Worm (Caenorhabditis elegans) whole organism, young adult: Measurements from ENCODE around the gene msp-33.

ENCODE experiments used
- B0261.1 ChIP-seq: sonication (generic microtip); optimal IDR thresholded peaks from 2 replicates; lab custom pipeline; 2016; ENCODE audit warnings: mild to moderate bottlenecking, missing genetic modification characterization, moderate library complexity, missing compliant biosample characterization
- B0336.3 ChIP-seq: fragments of 200-800 bp; sonication (Bioruptor generic); IDR thresholded peaks from 2 replicates; pipeline ENCODE4 v1.3.6; 2022; ENCODE audit warnings: missing genetic modification characterization, missing compliant biosample characterization
- C17E4.6 ChIP-seq: fragments of 200-800 bp; sonication (Bioruptor generic); IDR thresholded peaks from 2 replicates; pipeline ENCODE4 v1.3.6; 2022; ENCODE audit warnings: missing genetic modification reagents, missing genetic modification characterization, missing compliant biosample characterization
- F33H1.4 ChIP-seq: fragments of 200-800 bp; sonication (Bioruptor generic); IDR thresholded peaks from 2 replicates; pipeline ENCODE4 v1.3.6; 2022; ENCODE audit warnings: missing genetic modification reagents, missing genetic modification characterization, missing compliant biosample characterization
- F37B4.10 ChIP-seq: fragments of 200-800 bp; sonication (Bioruptor generic); IDR thresholded peaks from 2 replicates; pipeline ENCODE4 v1.3.6; 2022; ENCODE audit warnings: missing genetic modification characterization, missing compliant biosample characterization
- Y53F4B.3 ChIP-seq: fragments of 200-800 bp; sonication (Bioruptor generic); IDR thresholded peaks from 2 replicates; pipeline ENCODE4 v1.3.6; 2022; ENCODE audit warnings: missing genetic modification reagents, missing genetic modification characterization, missing compliant biosample characterization
- Y56A3A.18 ChIP-seq: fragments of 200-800 bp; sonication (Bioruptor generic); IDR thresholded peaks from 2 replicates; pipeline ENCODE4 v1.3.6; 2022; ENCODE audit warnings: missing genetic modification reagents, missing genetic modification characterization, missing compliant biosample characterization
- Y95B8A.8 ChIP-seq: fragments of 200-800 bp; sonication (Bioruptor generic); IDR thresholded peaks from 2 replicates; pipeline ENCODE4 v1.3.6; 2022; ENCODE audit warnings: missing genetic modification reagents, missing genetic modification characterization, missing compliant biosample characterization
- attf-5 ChIP-seq: fragments of 200-800 bp; sonication (Bioruptor generic); optimal IDR thresholded peaks from 2 replicates; lab custom pipeline; 2018; ENCODE audit warnings: mild to moderate bottlenecking, missing genetic modification characterization, missing compliant biosample characterization
- cebp-1 ChIP-seq, 2 experiments: fragments of 200-800 bp in 1 of 2; sonication (Bioruptor generic) in 1 of 2; sonication (generic microtip) in 1 of 2; IDR thresholded peaks in 1 of 2; optimal IDR thresholded peaks in 1 of 2; 2 replicates each; pipeline versions ENCODE4 v1.3.6 to Lab custom; 2017 to 2022; ENCODE audit warnings: missing compliant biosample characterization in 2 of 2, missing genetic modification characterization in 2 of 2, mild to moderate bottlenecking in 1 of 2, missing genetic modification reagents in 1 of 2, moderate library complexity in 1 of 2
- ceh-27 ChIP-seq: fragments of 200-800 bp; sonication (Bioruptor generic); optimal IDR thresholded peaks from 2 replicates; lab custom pipeline; 2018; ENCODE audit warnings: mild to moderate bottlenecking, missing genetic modification characterization, moderate library complexity, missing compliant biosample characterization
- ceh-40 ChIP-seq: fragments of 200-800 bp; sonication (Bioruptor generic); IDR thresholded peaks from 2 replicates; pipeline ENCODE4 v1.3.6; 2022; ENCODE audit warnings: missing genetic modification characterization, missing compliant biosample characterization
- ceh-58 ChIP-seq: fragments of 200-800 bp; sonication (Bioruptor generic); IDR thresholded peaks from 2 replicates; pipeline ENCODE4 v1.3.6; 2022; ENCODE audit warnings: missing genetic modification characterization, missing compliant biosample characterization
- chd-7 ChIP-seq: sonication (generic microtip); optimal IDR thresholded peaks from 2 replicates; lab custom pipeline; 2016; ENCODE audit warnings: mild to moderate bottlenecking, missing genetic modification characterization, moderate library complexity, missing compliant biosample characterization
- die-1 ChIP-seq: sonication (generic microtip); optimal IDR thresholded peaks from 2 replicates; lab custom pipeline; 2016; ENCODE audit warnings: missing genotype, mild to moderate bottlenecking, missing genetic modification characterization, missing compliant biosample characterization
- dpff-1 ChIP-seq: sonication (generic microtip); optimal IDR thresholded peaks from 2 replicates; lab custom pipeline; 2017; ENCODE audit warnings: mild to moderate bottlenecking, missing genetic modification characterization, missing compliant biosample characterization
- efl-1 ChIP-seq: fragments of 150-350 bp; optimal IDR thresholded peaks from 2 replicates; lab custom pipeline; 2014; ENCODE audit warnings: missing biosample characterization, missing genetic modification reagents, missing genetic modification characterization
- egl-18 ChIP-seq: fragments of 200-800 bp; sonication (Bioruptor generic); IDR thresholded peaks from 2 replicates; pipeline ENCODE4 v1.3.6; 2022; ENCODE audit warnings: missing genetic modification reagents, missing genetic modification characterization, missing compliant biosample characterization
- egl-44 ChIP-seq: fragments of 200-800 bp; sonication (Bioruptor generic); IDR thresholded peaks from 2 replicates; pipeline ENCODE4 v1.3.6; 2022; ENCODE audit warnings: missing genetic modification reagents, missing genetic modification characterization, missing compliant biosample characterization
- ets-4 ChIP-seq: fragments of 200-800 bp; sonication (Bioruptor generic); optimal IDR thresholded peaks from 2 replicates; lab custom pipeline; 2018; ENCODE audit warnings: mild to moderate bottlenecking, missing genetic modification characterization, missing compliant biosample characterization
- gei-17 ChIP-seq: fragments of 200-800 bp; sonication (Bioruptor generic); optimal IDR thresholded peaks from 2 replicates; lab custom pipeline; 2018; ENCODE audit warnings: mild to moderate bottlenecking, missing genetic modification characterization, missing compliant biosample characterization
- him-1 ChIP-seq: sonication (generic microtip); optimal IDR thresholded peaks from 2 replicates; lab custom pipeline; 2016; ENCODE audit warnings: missing genotype, missing genetic modification reagents, missing genetic modification characterization, missing compliant biosample characterization
- hlh-12 ChIP-seq: sonication (generic microtip); optimal IDR thresholded peaks from 2 replicates; lab custom pipeline; 2016; ENCODE audit warnings: missing genetic modification characterization, missing compliant biosample characterization
- hsf-1 ChIP-seq: fragments of 200-800 bp; sonication (Bioruptor generic); IDR thresholded peaks from 2 replicates; pipeline ENCODE4 v1.3.6; 2022; ENCODE audit warnings: missing genetic modification reagents, missing genetic modification characterization, missing compliant biosample characterization
- lin-26 ChIP-seq: fragments of 200-800 bp; sonication (Bioruptor generic); IDR thresholded peaks from 2 replicates; pipeline ENCODE4 v1.3.6; 2022; ENCODE audit warnings: missing genetic modification reagents, missing genetic modification characterization, missing compliant biosample characterization
- lin-35 ChIP-seq, 3 experiments: fragments of 150-350 bp in 2 of 3; sonication (generic microtip) in 1 of 3; optimal IDR thresholded peaks; 2 replicates each; lab custom pipeline; 2014 to 2018; ENCODE audit warnings: missing biosample characterization in 3 of 3, missing genetic modification characterization in 3 of 3, missing genetic modification reagents in 3 of 3
- lin-40 ChIP-seq: sonication (generic microtip); optimal IDR thresholded peaks from 2 replicates; lab custom pipeline; 2016; ENCODE audit warnings: missing genetic modification characterization, mild to moderate bottlenecking, missing compliant biosample characterization, missing genotype, missing genetic modification reagents
- lin-54 ChIP-seq: fragments of 200-800 bp; sonication (Bioruptor generic); optimal IDR thresholded peaks from 2 replicates; lab custom pipeline; 2018; ENCODE audit warnings: mild to moderate bottlenecking, missing genetic modification characterization, missing compliant biosample characterization
- lir-1 ChIP-seq: fragments of 200-800 bp; sonication (Bioruptor generic); conservative IDR thresholded peaks from 2 replicates; pipeline ENCODE4 v1.3.6; 2022; ENCODE audit warnings: missing genetic modification reagents, missing genetic modification characterization, missing compliant biosample characterization
- lsl-1 ChIP-seq: fragments of 200-800 bp; sonication (Bioruptor generic); optimal IDR thresholded peaks from 2 replicates; lab custom pipeline; 2018; ENCODE audit warnings: mild to moderate bottlenecking, missing genetic modification characterization, moderate library complexity, missing compliant biosample characterization
- mcd-1 ChIP-seq: fragments of 200-800 bp; sonication (Bioruptor generic); IDR thresholded peaks from 2 replicates; pipeline ENCODE4 v1.3.6; 2022; ENCODE audit warnings: missing genetic modification reagents, missing genetic modification characterization, missing compliant biosample characterization
- mel-28 ChIP-seq: sonication (generic microtip); optimal IDR thresholded peaks from 2 replicates; lab custom pipeline; 2016; ENCODE audit warnings: borderline replicate concordance, mild to moderate bottlenecking, missing genetic modification characterization, missing compliant biosample characterization
- mes-4 ChIP-seq: sonication (generic microtip); optimal IDR thresholded peaks from 2 replicates; lab custom pipeline; 2016; ENCODE audit warnings: missing genotype, missing genetic modification characterization, missing compliant biosample characterization
- nfyb-1 ChIP-seq: fragments of 200-800 bp; sonication (Bioruptor generic); IDR thresholded peaks from 2 replicates; pipeline ENCODE4 v1.3.6; 2022; ENCODE audit warnings: missing genetic modification reagents, missing genetic modification characterization, missing compliant biosample characterization
- nhr-179 ChIP-seq: sonication (generic microtip); optimal IDR thresholded peaks from 2 replicates; lab custom pipeline; 2016; ENCODE audit warnings: mild to moderate bottlenecking, missing genetic modification characterization, missing compliant biosample characterization
- sea-2 ChIP-seq: fragments of 200-800 bp; sonication (Bioruptor generic); IDR thresholded peaks from 2 replicates; pipeline ENCODE4 v1.3.6; 2022; ENCODE audit warnings: missing genetic modification characterization, missing compliant biosample characterization
- snpc-1.1 ChIP-seq: sonication (generic microtip); optimal IDR thresholded peaks from 2 replicates; lab custom pipeline; 2017; ENCODE audit warnings: missing genetic modification characterization, mild to moderate bottlenecking, missing compliant biosample characterization, antibody characterized with exemption, moderate library complexity, missing genotype, missing genetic modification reagents; ENCODE audit not compliant: insufficient read depth
- snpc-1.3 ChIP-seq: sonication (generic microtip); optimal IDR thresholded peaks from 2 replicates; lab custom pipeline; 2017; ENCODE audit warnings: missing genetic modification characterization, mild to moderate bottlenecking, missing compliant biosample characterization, antibody characterized with exemption, moderate library complexity, missing genotype, missing genetic modification reagents; ENCODE audit not compliant: insufficient read depth
- somi-1 ChIP-seq: fragments of 200-800 bp; sonication (Bioruptor generic); optimal IDR thresholded peaks from 2 replicates; lab custom pipeline; 2018; ENCODE audit warnings: mild to moderate bottlenecking, missing genetic modification characterization, missing compliant biosample characterization
- tbp1 ChIP-seq: fragments of 200-800 bp; sonication (Bioruptor generic); optimal IDR thresholded peaks from 2 replicates; lab custom pipeline; 2018; ENCODE audit warnings: mild to moderate bottlenecking, missing genetic modification characterization, missing compliant biosample characterization
- tbx-9 ChIP-seq: sonication (generic microtip); optimal IDR thresholded peaks from 2 replicates; lab custom pipeline; 2016; ENCODE audit warnings: borderline replicate concordance, missing genetic modification characterization, inconsistent platforms, missing compliant biosample characterization
- tlf-1 ChIP-seq: fragments of 200-800 bp; sonication (Bioruptor generic); optimal IDR thresholded peaks from 2 replicates; lab custom pipeline; 2018; ENCODE audit warnings: mild to moderate bottlenecking, missing genetic modification characterization, missing compliant biosample characterization
- ztf-22 ChIP-seq: fragments of 200-800 bp; sonication (Bioruptor generic); optimal IDR thresholded peaks from 2 replicates; lab custom pipeline; 2018; ENCODE audit warnings: mild to moderate bottlenecking, missing genetic modification characterization, moderate library complexity, missing compliant biosample characterization
- ztf-25 ChIP-seq: fragments of 200-800 bp; sonication (Bioruptor generic); IDR thresholded peaks from 2 replicates; pipeline ENCODE4 v1.3.6; 2022; ENCODE audit warnings: missing genetic modification reagents, missing genetic modification characterization, missing compliant biosample characterization
- ztf-26 ChIP-seq: sonication (generic microtip); optimal IDR thresholded peaks from 2 replicates; lab custom pipeline; 2017; ENCODE audit warnings: missing genetic modification characterization, missing compliant biosample characterization
- ztf-28 ChIP-seq: fragments of 200-800 bp; sonication (Bioruptor generic); IDR thresholded peaks from 2 replicates; pipeline ENCODE4 v1.3.6; 2022; ENCODE audit warnings: missing genetic modification reagents, missing genetic modification characterization, missing compliant biosample characterization
- ztf-3 ChIP-seq: fragments of 200-800 bp; sonication (Bioruptor generic); optimal IDR thresholded peaks from 2 replicates; lab custom pipeline; 2018; ENCODE audit warnings: mild to moderate bottlenecking, missing genetic modification characterization, missing compliant biosample characterization
- ztf-6 ChIP-seq: fragments of 200-800 bp; sonication (Bioruptor generic); IDR thresholded peaks from 2 replicates; pipeline ENCODE4 v1.3.6; 2022; ENCODE audit warnings: missing genetic modification reagents, missing genetic modification characterization, missing compliant biosample characterization

msp-33 gene

ce11 chrII:4925198-4925764, 32.8 kb upstream of the msp-33 start, which contains the start of gene aagr-2 (continued):
- TF ChIP-seq hsf-1 (GFP tag; lab: Robert Waterston, UW) (no peak), Y95B8A.8 (GFP tag; lab: Robert Waterston, UW) (0 out of 2 replicates have a peak, but pooled peaks have one; percentile 8), him-1 (tag; lab: Kevin White, UChicago) (no peak), F33H1.4 (no peak), lin-54 (GFP tag; lab: Kevin White, UChicago) (no peak), snpc-1.1 (tag; lab: Kevin White, UChicago) (no peak), C17E4.6 (GFP tag; lab: Robert Waterston, UW) (no peak), Y56A3A.18 (GFP tag; lab: Robert Waterston, UW) (no peak), ztf-22 (GFP tag; lab: Kevin White, UChicago) (peak; percentile 18), tbx-9 (no peak), nfyb-1 (peak; percentile 22; the same call in 1 of the 2 replicates), ceh-27 (GFP tag; lab: Kevin White, UChicago) (no peak), ceh-40 (no peak), somi-1 (no peak), F37B4.10 (no peak), ztf-25 (GFP tag; lab: Robert Waterston, UW) (no peak), dpff-1 (tag; lab: Kevin White, UChicago) (no peak), ets-4 (GFP tag; lab: Kevin White, UChicago) (peak; percentile 44), egl-44 (GFP tag; lab: Robert Waterston, UW) (peak; percentile 74; the same call in 1 of the 2 replicates), ztf-6 (no peak), tbp1 (GFP tag; lab: Kevin White, UChicago) (peak; percentile 25), ceh-58 (GFP tag; lab: Robert Waterston, UW) (no peak), egl-18 (GFP tag; lab: Robert Waterston, UW) (no peak), lir-1 (GFP tag; lab: Robert Waterston, UW) (no peak), ztf-26 (tag; lab: Kevin White, UChicago) (no peak), die-1 (tag; lab: Kevin White, UChicago) (no peak), B0336.3 (GFP tag; lab: Robert Waterston, UW) (peak; percentile 25; the same call in 1 of the 2 replicates), lin-40 (no peak), nhr-179 (tag; lab: Kevin White, UChicago) (no peak), lin-26 (GFP tag; lab: Robert Waterston, UW) (no peak), Y53F4B.3 (no peak), attf-5 (no peak), B0261.1 (tag; lab: Kevin White, UChicago) (no peak), cebp-1 (GFP tag; IDR thresholded peaks at IDR 0.05; lab: Robert Waterston, UW) (no peak), cebp-1 (tag; optimal IDR thresholded peaks at IDR 0.05; lab: Kevin White, UChicago) (peak; percentile 60), ztf-28 (GFP tag; lab: Robert Waterston, UW) (no peak), sea-2 (GFP tag; lab: Robert Waterston, UW) (no peak), gei-17 (GFP tag; lab: Kevin White, UChicago) (no peak), mes-4 (tag; lab: Kevin White, UChicago) (no peak), hlh-12 (tag; lab: Kevin White, UChicago) (no peak), ztf-3 (no peak), lsl-1 (GFP tag; lab: Kevin White, UChicago) (no peak), efl-1 (no peak), lin-35 (GFP tag; optimal IDR thresholded peaks at IDR 0.05; lab: Kevin White, UChicago) (no peak), mcd-1 (GFP tag; lab: Robert Waterston, UW) (no peak), mel-28 (no peak), chd-7 (tag; lab: Kevin White, UChicago) (no peak), tlf-1 (no peak), snpc-1.3 (tag; lab: Kevin White, UChicago) (no peak)
